Worm (Caenorhabditis elegans) whole organism, L2 larva: ENCODE data around the gene srg-36.

Source experiments
- F13H6.1 ChIP-seq: sonication (generic microtip); optimal IDR thresholded peaks from 2 replicates; lab custom pipeline; 2016; ENCODE audit warnings: missing genetic modification characterization, missing compliant biosample characterization
- R02D3.7 ChIP-seq: fragments of 150-350 bp; optimal IDR thresholded peaks from 2 replicates; lab custom pipeline; 2014; ENCODE audit warnings: missing biosample characterization, missing genetic modification characterization
- Y55F3AM.14 ChIP-seq: fragments of 200-800 bp; sonication (Bioruptor generic); optimal IDR thresholded peaks from 2 replicates; lab custom pipeline; 2018; ENCODE audit warnings: mild to moderate bottlenecking, missing genetic modification characterization, missing compliant biosample characterization
- ZK546.5 ChIP-seq: sonication (generic microtip); optimal IDR thresholded peaks from 2 replicates; lab custom pipeline; 2017; ENCODE audit warnings: missing biosample characterization, missing genetic modification characterization
- ama-1 ChIP-seq: fragments of 150-350 bp; optimal IDR thresholded peaks from 2 replicates; lab custom pipeline; 2018; ENCODE audit warnings: inconsistent platforms
- blmp-1 ChIP-seq: sonication (generic microtip); optimal IDR thresholded peaks from 2 replicates; lab custom pipeline; 2017; ENCODE audit warnings: missing genetic modification characterization, mild to moderate bottlenecking, missing compliant biosample characterization, antibody characterized with exemption, moderate library complexity; ENCODE audit not compliant: insufficient read depth
- ceh-16 ChIP-seq: fragments of 150-350 bp; optimal IDR thresholded peaks from 2 replicates; lab custom pipeline; 2014; ENCODE audit warnings: missing biosample characterization, missing genetic modification characterization
- ceh-82 ChIP-seq: fragments of 150-350 bp; optimal IDR thresholded peaks from 2 replicates; lab custom pipeline; 2014; ENCODE audit warnings: missing biosample characterization, missing genetic modification characterization
- crh-2 ChIP-seq: sonication (generic microtip); optimal IDR thresholded peaks from 2 replicates; lab custom pipeline; 2017; ENCODE audit warnings: missing biosample characterization, missing genetic modification characterization
- dmd-4 ChIP-seq: sonication (generic microtip); optimal IDR thresholded peaks from 2 replicates; lab custom pipeline; 2017; ENCODE audit warnings: missing biosample characterization, missing genetic modification characterization
- egl-27 ChIP-seq: sonication (generic microtip); optimal IDR thresholded peaks from 3 replicates; lab custom pipeline; 2017; ENCODE audit warnings: missing biosample characterization, missing genetic modification reagents, missing genetic modification characterization
- elt-3 ChIP-seq: sonication (generic microtip); optimal IDR thresholded peaks from 2 replicates; lab custom pipeline; 2017; ENCODE audit warnings: missing biosample characterization, missing genetic modification characterization
- fos-1 ChIP-seq: fragments of 150-350 bp; optimal IDR thresholded peaks from 2 replicates; lab custom pipeline; 2014; ENCODE audit warnings: missing biosample characterization, missing genetic modification characterization
- gmeb-1 ChIP-seq: fragments of 150-350 bp; optimal IDR thresholded peaks from 2 replicates; lab custom pipeline; 2014; ENCODE audit warnings: missing biosample characterization, missing genetic modification characterization
- lin-11 ChIP-seq: fragments of 150-350 bp; sonication (generic microtip); optimal IDR thresholded peaks from 2 replicates; lab custom pipeline; 2014; ENCODE audit warnings: missing biosample characterization, missing genetic modification characterization, inconsistent platforms, mixed read lengths
- lin-39 ChIP-seq: fragments of 150-350 bp; optimal IDR thresholded peaks from 2 replicates; lab custom pipeline; 2014; ENCODE audit warnings: missing biosample characterization, missing genetic modification reagents, missing genetic modification characterization
- lsy-2 ChIP-seq, 2 experiments: fragments of 150-350 bp in 1 of 2; sonication (generic microtip) in 1 of 2; optimal IDR thresholded peaks; 2 replicates each; lab custom pipeline; 2014 to 2017; ENCODE audit warnings: missing biosample characterization in 2 of 2, missing genetic modification characterization in 2 of 2
- mab-5 ChIP-seq: fragments of 150-350 bp; optimal IDR thresholded peaks from 2 replicates; lab custom pipeline; 2014; ENCODE audit warnings: missing biosample characterization, missing genetic modification characterization
- mdl-1 ChIP-seq, 2 experiments: fragments of 150-350 bp in 1 of 2; sonication (generic microtip) in 1 of 2; optimal IDR thresholded peaks; 2 replicates each; lab custom pipeline; 2017; ENCODE audit warnings: missing biosample characterization in 2 of 2, missing genetic modification characterization in 2 of 2
- nhr-10 ChIP-seq: sonication (generic microtip); optimal IDR thresholded peaks from 2 replicates; lab custom pipeline; 2017; ENCODE audit warnings: missing biosample characterization, missing genetic modification characterization
- nhr-11 ChIP-seq: fragments of 150-350 bp; optimal IDR thresholded peaks from 2 replicates; lab custom pipeline; 2014; ENCODE audit warnings: missing biosample characterization, missing genetic modification characterization
- nhr-12 ChIP-seq: fragments of 150-350 bp; optimal IDR thresholded peaks from 2 replicates; lab custom pipeline; 2014; ENCODE audit warnings: missing biosample characterization, missing genetic modification characterization
- nhr-23 ChIP-seq: fragments of 150-350 bp; optimal IDR thresholded peaks from 2 replicates; lab custom pipeline; 2014; ENCODE audit warnings: missing biosample characterization, missing genetic modification reagents, missing genetic modification characterization
- nhr-237 ChIP-seq: fragments of 150-350 bp; optimal IDR thresholded peaks from 2 replicates; lab custom pipeline; 2014; ENCODE audit warnings: missing biosample characterization, missing genetic modification characterization
- nhr-25 ChIP-seq: fragments of 150-350 bp; sonication (generic microtip); optimal IDR thresholded peaks from 3 replicates; lab custom pipeline; 2014; ENCODE audit warnings: missing biosample characterization, missing genetic modification characterization
- nhr-6 ChIP-seq: fragments of 150-350 bp; optimal IDR thresholded peaks from 2 replicates; lab custom pipeline; 2014; ENCODE audit warnings: missing biosample characterization, missing genetic modification characterization
- peb-1 ChIP-seq: fragments of 150-350 bp; optimal IDR thresholded peaks from 2 replicates; lab custom pipeline; 2014; ENCODE audit warnings: missing biosample characterization, missing genetic modification characterization
- sem-4 ChIP-seq: fragments of 150-350 bp; optimal IDR thresholded peaks from 2 replicates; lab custom pipeline; 2014; ENCODE audit warnings: missing biosample characterization, missing genetic modification reagents, missing genetic modification characterization
- skn-1 ChIP-seq: sonication (generic microtip); optimal IDR thresholded peaks from 2 replicates; lab custom pipeline; 2017; ENCODE audit warnings: missing biosample characterization, missing genetic modification characterization
- sma-3 ChIP-seq: sonication (generic microtip); optimal IDR thresholded peaks from 2 replicates; lab custom pipeline; 2016; ENCODE audit warnings: missing genetic modification reagents, missing genetic modification characterization, missing compliant biosample characterization
- snpc-4 ChIP-seq: fragments of 150-350 bp; optimal IDR thresholded peaks from 2 replicates; lab custom pipeline; 2014; ENCODE audit warnings: missing biosample characterization, missing genetic modification characterization
- unc-39 ChIP-seq: fragments of 150-350 bp; optimal IDR thresholded peaks from 2 replicates; lab custom pipeline; 2014; ENCODE audit warnings: missing biosample characterization, missing genetic modification characterization
- unc-55 ChIP-seq: fragments of 150-350 bp; sonication (generic microtip); optimal IDR thresholded peaks from 3 replicates; lab custom pipeline; 2014; ENCODE audit warnings: missing biosample characterization, missing genetic modification reagents, missing genetic modification characterization
- unc-62 ChIP-seq: fragments of 150-350 bp; optimal IDR thresholded peaks from 2 replicates; lab custom pipeline; 2014; ENCODE audit warnings: missing biosample characterization, missing genetic modification reagents, missing genetic modification characterization
- zag-1 ChIP-seq: fragments of 150-350 bp; optimal IDR thresholded peaks from 2 replicates; lab custom pipeline; 2014; ENCODE audit warnings: missing biosample characterization, missing genetic modification characterization
- ztf-1 ChIP-seq: fragments of 200-800 bp; sonication (Bioruptor generic); conservative IDR thresholded peaks from 2 replicates; pipeline ENCODE4 v1.3.6; 2022; ENCODE audit warnings: missing genetic modification characterization, missing compliant biosample characterization
- ztf-4 ChIP-seq: fragments of 150-350 bp; optimal IDR thresholded peaks from 2 replicates; lab custom pipeline; 2014; ENCODE audit warnings: missing biosample characterization, missing genetic modification characterization

srg-36 gene

DNA sequence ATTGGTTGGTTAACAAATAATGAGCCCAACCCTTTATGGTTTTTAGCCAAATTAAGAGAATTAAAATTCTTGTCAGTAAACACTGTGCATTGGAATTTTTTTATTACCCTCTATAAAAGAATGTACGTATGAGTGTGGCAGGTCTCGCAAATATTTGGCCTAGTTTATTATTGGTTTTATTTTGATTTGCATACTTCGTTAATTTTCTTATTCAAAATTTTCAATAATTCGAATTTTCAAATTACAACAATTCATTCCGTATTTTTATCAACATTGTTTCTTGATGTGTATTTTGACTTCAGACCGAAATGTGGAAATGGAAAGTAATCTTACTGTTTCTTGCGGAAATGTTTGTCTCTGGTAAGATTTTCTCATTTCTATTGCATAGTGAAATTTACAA is 23.4 kb upstream of the srg-36 start, which contains the start of gene E02H4.4:
Gene E02H4.4, plus strand, starts transcription at position 301 of the 400 bp plus-strand sequence.
- no peak for TF ChIP-seq unc-55
- no peak for TF ChIP-seq nhr-23 (tag; lab: Kevin White, UChicago)
- no peak for TF ChIP-seq fos-1 (tag; lab: Kevin White, UChicago)
- no peak for TF ChIP-seq elt-3 (tag; lab: Kevin White, UChicago)
- no peak for TF ChIP-seq peb-1 (tag; lab: Kevin White, UChicago)
- no peak for TF ChIP-seq lin-11 (tag; lab: Kevin White, UChicago)
- TF ChIP-seq gmeb-1 = no peak
- TF ChIP-seq crh-2 (tag; lab: Kevin White, UChicago) = no peak

DNA sequence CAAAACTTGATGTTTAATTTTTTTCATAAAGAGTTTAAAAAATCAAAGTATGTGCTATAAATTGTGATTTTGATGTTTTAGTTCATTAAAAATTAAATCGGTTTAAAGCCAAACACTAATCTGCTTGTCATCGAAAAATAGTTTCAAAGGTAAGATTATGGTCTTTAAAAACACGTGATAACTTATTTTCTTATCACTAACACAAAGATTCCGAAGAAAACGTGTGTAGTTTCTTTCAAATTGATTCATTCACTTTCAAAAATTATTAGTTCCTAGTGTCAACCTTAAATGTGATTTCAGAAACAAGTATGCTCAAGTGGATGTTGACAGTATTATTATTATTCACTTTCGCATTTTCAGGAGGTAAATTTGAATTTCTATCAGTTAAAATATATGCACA is 21.7 kb upstream of the srg-36 start, which contains the start of gene E02H4.7:
Gene E02H4.7, plus strand, starts transcription at position 301 of the 400 bp plus-strand sequence.
- no peak for TF ChIP-seq nhr-237 (tag; lab: Kevin White, UChicago)
- TF ChIP-seq nhr-12 (tag; lab: Kevin White, UChicago) = no peak
- TF ChIP-seq egl-27 = no peak
- TF ChIP-seq sem-4 (tag; lab: Kevin White, UChicago) = no peak
- TF ChIP-seq mdl-1 (tag; optimal IDR thresholded peaks at IDR 0.05; lab: Kevin White, UChicago) = no peak
- no peak for TF ChIP-seq lin-39
- TF ChIP-seq ZK546.5 (tag; lab: Kevin White, UChicago) = no peak
- TF ChIP-seq lin-11 (tag; lab: Kevin White, UChicago) = no peak
- no peak for TF ChIP-seq Y55F3AM.14 (GFP tag; lab: Kevin White, UChicago)

DNA sequence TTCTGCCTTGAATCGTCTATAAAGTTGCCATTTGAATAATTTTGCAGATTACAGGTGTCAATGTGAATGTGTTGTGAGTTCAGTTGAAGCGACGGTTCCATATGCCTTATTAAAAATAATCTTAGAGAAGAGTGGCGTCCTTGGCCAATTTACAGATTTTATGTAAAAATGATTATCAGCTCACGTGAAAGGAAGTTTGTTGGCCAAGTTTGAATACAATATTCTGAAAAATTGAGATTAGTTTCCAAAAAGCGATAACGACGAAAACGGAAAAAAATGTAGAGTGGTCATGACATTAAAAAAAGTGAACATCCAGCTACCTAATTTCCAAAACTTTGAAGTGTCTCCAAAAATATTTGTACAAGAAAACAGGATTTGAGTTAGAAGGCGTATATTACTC is 20.8 kb upstream of the srg-36 start, which contains the start of gene E02H4.5:
Gene E02H4.5, minus strand, starts transcription at position 101 of the 400 bp plus-strand sequence.
- TF ChIP-seq ZK546.5 (tag; lab: Kevin White, UChicago) (no peak), ztf-4 (tag; lab: Kevin White, UChicago) (no peak), blmp-1 (no peak), nhr-11 (tag; lab: Kevin White, UChicago) (no peak)
- TF ChIP-seq, all 48 proteins: peak for 0

DNA sequence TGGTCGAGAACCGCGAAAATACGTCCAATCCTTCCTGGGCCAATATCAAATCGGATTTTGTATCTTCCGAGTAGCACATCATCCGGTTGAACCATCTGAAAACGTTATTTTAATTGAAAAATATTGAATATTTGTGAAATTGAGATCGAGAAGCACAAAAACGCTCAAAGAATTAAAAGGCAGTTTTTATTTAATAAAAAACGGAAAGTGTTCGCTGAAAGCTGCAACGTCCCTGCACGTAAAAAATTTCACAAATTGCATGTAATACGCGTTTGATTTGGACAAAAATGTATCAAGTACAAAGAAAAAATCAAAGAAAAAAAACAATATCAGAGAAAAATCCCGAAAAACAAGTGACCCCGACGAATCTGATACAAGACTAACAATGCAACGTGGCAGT is 17.8 kb upstream of the srg-36 start, which contains the start of gene E02H4.6:
Gene E02H4.6, minus strand, starts transcription at position 101 of the 400 bp plus-strand sequence.
- TF ChIP-seq ceh-82 (no peak), elt-3 (tag; lab: Kevin White, UChicago) (no peak), ama-1 (no peak), nhr-6 (tag; lab: Kevin White, UChicago) (no peak), R02D3.7 (tag; lab: Kevin White, UChicago) (no peak), snpc-4 (tag; lab: Kevin White, UChicago) (no peak), ztf-4 (tag; lab: Kevin White, UChicago) (no peak), ceh-16 (tag; lab: Kevin White, UChicago) (no peak), unc-39 (no peak), zag-1 (no peak), fos-1 (tag; lab: Kevin White, UChicago) (no peak)

DNA sequence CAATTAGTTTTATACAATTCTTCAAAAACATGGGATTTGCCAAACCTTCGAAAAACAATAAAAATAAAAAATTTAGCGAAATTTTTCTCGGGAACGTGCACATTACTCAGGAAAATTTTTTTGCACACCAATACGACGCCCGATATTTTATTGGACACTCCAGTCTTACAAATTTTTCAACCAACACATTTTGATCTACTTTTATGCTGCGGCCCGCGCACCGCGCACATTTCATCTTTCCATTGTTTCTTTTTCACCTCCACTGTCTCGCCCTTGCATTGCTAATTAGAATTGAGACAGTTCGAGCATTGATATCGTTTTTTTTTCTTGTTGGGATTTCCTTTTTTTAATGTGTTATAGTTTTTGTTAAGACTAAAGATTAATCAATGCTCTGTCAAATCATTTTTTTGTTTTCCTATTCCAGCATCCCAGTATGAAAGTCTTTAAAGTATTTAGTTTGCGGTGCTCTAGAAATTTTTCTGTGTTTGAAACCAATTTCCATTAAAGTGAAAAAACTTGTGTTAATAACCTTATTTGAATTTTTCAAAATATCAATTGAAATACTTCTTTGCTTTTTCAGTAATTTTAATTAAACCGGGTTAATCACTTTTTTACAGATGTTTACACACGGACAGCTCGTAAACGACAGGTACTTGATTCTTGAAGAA is 13.3 kb upstream of the srg-36 start, which contains the start of gene K04C1.5:
Gene K04C1.5, plus strand, starts transcription at position 618 of the 668 bp plus-strand sequence.
- TF ChIP-seq fos-1 (tag; lab: Kevin White, UChicago) (no peak), nhr-6 (tag; lab: Kevin White, UChicago) (no peak), nhr-10 (tag; lab: Kevin White, UChicago) (no peak), skn-1 (tag; lab: Kevin White, UChicago) (no peak), crh-2 (tag; lab: Kevin White, UChicago) (no peak), unc-62 (no peak), R02D3.7 (tag; lab: Kevin White, UChicago) (no peak), F13H6.1 (no peak), nhr-237 (tag; lab: Kevin White, UChicago) (no peak)

DNA sequence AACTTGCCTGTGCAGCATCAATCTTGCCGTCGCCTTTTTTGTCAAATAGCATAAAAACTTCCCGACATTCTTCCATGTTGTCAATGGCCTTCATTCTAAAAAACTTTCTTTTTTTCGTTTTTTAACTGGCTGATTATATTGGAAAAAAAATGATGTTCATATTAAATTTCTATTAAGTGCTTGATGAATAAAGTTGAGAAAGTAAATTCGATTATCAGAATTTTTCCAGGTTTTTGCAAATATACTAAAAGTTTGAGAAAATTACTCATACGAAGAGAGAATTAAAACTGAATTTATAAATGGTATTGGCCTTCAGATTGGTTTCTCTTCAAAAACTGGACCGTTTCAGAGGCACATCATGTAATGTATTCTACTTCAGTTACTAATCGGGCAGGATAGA is 12.3 kb upstream of the srg-36 start, which contains the start of gene mlc-6:
Gene mlc-6, minus strand, starts transcription at position 101 of the 400 bp plus-strand sequence.
- TF ChIP-seq ceh-82 (no peak), nhr-23 (tag; lab: Kevin White, UChicago) (no peak), unc-39 (no peak), ztf-4 (tag; lab: Kevin White, UChicago) (no peak), dmd-4 (no peak), ceh-16 (tag; lab: Kevin White, UChicago) (no peak), nhr-25 (tag; lab: Kevin White, UChicago) (no peak), mab-5 (tag; lab: Kevin White, UChicago) (no peak), lsy-2 (tag; optimal IDR thresholded peaks at IDR 0.05; lab: Kevin White, UChicago) (no peak), mdl-1 (tag; optimal IDR thresholded peaks at IDR 0.05; lab: Kevin White, UChicago) (no peak), lin-39 (no peak), unc-55 (no peak), egl-27 (no peak), nhr-10 (tag; lab: Kevin White, UChicago) (no peak), crh-2 (tag; lab: Kevin White, UChicago) (no peak), nhr-12 (tag; lab: Kevin White, UChicago) (no peak), ztf-1 (no peak), sma-3 (no peak)
